Worm (Caenorhabditis elegans): ENCODE measurements around the gene fbxa-163.

DNA sequence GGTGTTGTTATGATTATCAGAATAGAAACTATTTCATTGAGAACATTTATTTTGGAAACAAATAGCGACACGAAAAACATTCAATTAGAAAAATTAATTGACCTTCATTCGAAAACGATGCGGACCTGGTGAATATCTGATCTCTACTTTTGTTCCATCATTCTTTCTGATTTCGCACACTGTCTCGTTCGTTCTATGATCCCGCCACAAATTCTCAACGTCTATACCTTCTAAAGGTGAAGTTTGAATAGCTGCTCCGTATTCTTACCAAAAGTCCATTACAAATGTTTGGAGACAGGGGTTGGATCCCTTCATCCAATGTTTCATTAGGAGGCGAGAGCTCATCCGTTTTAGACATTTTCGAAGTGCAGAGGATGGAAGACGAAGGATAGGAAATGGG is 41.3 kb upstream of the fbxa-163 start, which contains the start of gene fbxb-16:
- TF ChIP-seq madf-2 (tag; optimal IDR thresholded peaks at IDR 0.05), result no peak
- TF ChIP-seq tbx-7 (tag; optimal IDR thresholded peaks at IDR 0.05), result no peak
- no peak for TF ChIP-seq nhr-11 (tag; optimal IDR thresholded peaks at IDR 0.05)
- TF ChIP-seq pqm-1 (tag; optimal IDR thresholded peaks at IDR 0.05), result no peak
